Fruit fly (Drosophila melanogaster) whole organism, embryonic: ENCODE measurements around the gene CG6028.

Experiments used
- Atf3 ChIP-seq: fragments of 200-800 bp; sonication (Bioruptor generic); optimal IDR thresholded peaks from 3 replicates; lab custom pipeline; 2016; ENCODE audit warnings: missing biosample characterization, missing genetic modification characterization
- BtbVII ChIP-seq: fragments of 200-800 bp; sonication (Bioruptor generic); optimal IDR thresholded peaks from 3 replicates; lab custom pipeline; 2017; ENCODE audit warnings: missing biosample characterization, mild to moderate bottlenecking, missing genetic modification characterization
- CG10147 ChIP-seq: fragments of 200-800 bp; sonication (Bioruptor generic); optimal IDR thresholded peaks from 2 replicates; lab custom pipeline; 2019; ENCODE audit warnings: missing biosample characterization, mild to moderate bottlenecking, missing genetic modification characterization, moderate library complexity
- CG1024 ChIP-seq: fragments of 200-800 bp; sonication (Bioruptor generic); IDR thresholded peaks from 2 replicates; pipeline ENCODE4 v1.3.6; 2022; ENCODE audit warnings: missing biosample characterization, missing genetic modification characterization
- CG10565 ChIP-seq: fragments of 200-800 bp; sonication (Bioruptor generic); optimal IDR thresholded peaks from 3 replicates; lab custom pipeline; 2016; ENCODE audit warnings: missing biosample characterization, mild to moderate bottlenecking, missing genetic modification characterization
- CG12769 ChIP-seq: fragments of 200-800 bp; sonication (Bioruptor generic); optimal IDR thresholded peaks from 2 replicates; lab custom pipeline; 2019; ENCODE audit warnings: missing biosample characterization, mild to moderate bottlenecking, missing genetic modification characterization, moderate library complexity
- CG12942 ChIP-seq: fragments of 200-800 bp; sonication (Bioruptor generic); optimal IDR thresholded peaks from 3 replicates; lab custom pipeline; 2016; ENCODE audit warnings: missing biosample characterization, missing genetic modification characterization
- CG14860 ChIP-seq: fragments of 200-800 bp; sonication (Bioruptor generic); IDR thresholded peaks from 3 replicates; pipeline ENCODE4 v1.3.6; 2022; ENCODE audit warnings: missing biosample characterization, missing genetic modification characterization; ENCODE audit not compliant: partially characterized antibody
- CG15514 ChIP-seq: fragments of 200-800 bp; sonication (Bioruptor generic); optimal IDR thresholded peaks from 3 replicates; lab custom pipeline; 2017; ENCODE audit warnings: missing biosample characterization, missing genetic modification characterization, mild to moderate bottlenecking, moderate library complexity, missing genetic modification reagents
- CG15696 ChIP-seq: fragments of 200-800 bp; sonication (Bioruptor generic); optimal IDR thresholded peaks from 2 replicates; lab custom pipeline; 2019; ENCODE audit warnings: missing biosample characterization, mild to moderate bottlenecking, missing genetic modification characterization, moderate library complexity
- CG2129 ChIP-seq: fragments of 200-800 bp; sonication (Bioruptor generic); IDR thresholded peaks from 2 replicates; pipeline ENCODE4 v1.3.6; 2022; ENCODE audit warnings: missing biosample characterization, missing genetic modification characterization; ENCODE audit not compliant: partially characterized antibody
- CG2678 ChIP-seq: fragments of 200-800 bp; sonication (Bioruptor generic); optimal IDR thresholded peaks from 3 replicates; lab custom pipeline; 2019; ENCODE audit warnings: missing biosample characterization, mild to moderate bottlenecking, missing genetic modification characterization, moderate library complexity
- CG5180 ChIP-seq: fragments of 200-800 bp; sonication (Bioruptor generic); optimal IDR thresholded peaks from 3 replicates; lab custom pipeline; 2017; ENCODE audit warnings: missing biosample characterization, missing genetic modification characterization, mild to moderate bottlenecking, moderate library complexity, missing genetic modification reagents
- CG7963 ChIP-seq: fragments of 200-800 bp; sonication (Bioruptor generic); IDR thresholded peaks from 3 replicates; pipeline ENCODE4 v1.3.6; 2022; ENCODE audit warnings: missing biosample characterization, missing genetic modification characterization; ENCODE audit not compliant: partially characterized antibody
- D19B ChIP-seq: fragments of 200-800 bp; sonication (Bioruptor generic); optimal IDR thresholded peaks from 2 replicates; lab custom pipeline; 2017; ENCODE audit warnings: missing biosample characterization, mild to moderate bottlenecking, missing genetic modification characterization
- Dek ChIP-seq: fragments of 200-800 bp; sonication (Bioruptor generic); optimal IDR thresholded peaks from 3 replicates; lab custom pipeline; 2019; ENCODE audit warnings: missing biosample characterization, mild to moderate bottlenecking, missing genetic modification characterization, moderate library complexity
- Dip3 ChIP-seq: fragments of 200-800 bp; sonication (Bioruptor generic); optimal IDR thresholded peaks from 3 replicates; lab custom pipeline; 2016; ENCODE audit warnings: missing biosample characterization, missing genetic modification characterization
- Doc3 ChIP-seq: fragments of 200-800 bp; sonication (Bioruptor generic); IDR thresholded peaks from 3 replicates; pipeline ENCODE4 v1.3.6; 2022; ENCODE audit warnings: missing biosample characterization, missing genetic modification characterization; ENCODE audit not compliant: partially characterized antibody
- Ets97D ChIP-seq: fragments of 200-800 bp; sonication (Bioruptor generic); optimal IDR thresholded peaks from 3 replicates; lab custom pipeline; 2016; ENCODE audit warnings: missing biosample characterization, missing genetic modification characterization
- Fer3 ChIP-seq: fragments of 200-800 bp; sonication (Bioruptor generic); optimal IDR thresholded peaks from 2 replicates; lab custom pipeline; 2018; ENCODE audit warnings: missing biosample characterization, mild to moderate bottlenecking, missing genetic modification characterization, moderate library complexity
- NC2β ChIP-seq: fragments of 200-800 bp; sonication (Bioruptor generic); optimal IDR thresholded peaks from 2 replicates; lab custom pipeline; 2016; ENCODE audit warnings: missing biosample characterization, missing genetic modification characterization
- NK7.1 ChIP-seq: fragments of 200-800 bp; sonication (Bioruptor generic); optimal IDR thresholded peaks from 3 replicates; lab custom pipeline; 2016; ENCODE audit warnings: missing biosample characterization, missing genetic modification characterization
- Pdp1 ChIP-seq, 2 experiments: fragments of 200-800 bp; sonication (Bioruptor generic); optimal IDR thresholded peaks; 3 replicates each; lab custom pipeline; 2016; ENCODE audit warnings: missing biosample characterization in 2 of 2, missing genetic modification characterization in 2 of 2, mild to moderate bottlenecking in 1 of 2, moderate library complexity in 1 of 2
- Sry-δ ChIP-seq: fragments of 200-800 bp; sonication (Bioruptor generic); optimal IDR thresholded peaks from 2 replicates; lab custom pipeline; 2016; ENCODE audit warnings: missing biosample characterization, missing genetic modification characterization
- ab ChIP-seq: fragments of 200-800 bp; sonication (Bioruptor generic); optimal IDR thresholded peaks from 2 replicates; lab custom pipeline; 2016; ENCODE audit warnings: missing biosample characterization, missing genetic modification characterization
- ara ChIP-seq: fragments of 200-800 bp; sonication (Bioruptor generic); IDR thresholded peaks from 2 replicates; pipeline ENCODE4 v1.3.6; 2022; ENCODE audit warnings: missing biosample characterization, missing genetic modification characterization
- bcd ChIP-seq: fragments of 200-800 bp; sonication (Bioruptor generic); optimal IDR thresholded peaks from 2 replicates; lab custom pipeline; 2017; ENCODE audit warnings: missing biosample characterization, mild to moderate bottlenecking, missing genetic modification characterization
- bsh ChIP-seq, 2 experiments: fragments of 200-800 bp; sonication (Bioruptor generic); optimal IDR thresholded peaks; 2 replicates each; lab custom pipeline; 2017 to 2018; ENCODE audit warnings: mild to moderate bottlenecking in 2 of 2, missing biosample characterization in 2 of 2, missing genetic modification characterization in 2 of 2, moderate library complexity in 1 of 2
- chinmo ChIP-seq: fragments of 200-800 bp; sonication (Bioruptor generic); IDR thresholded peaks from 4 replicates; pipeline ENCODE4 v1.3.6; 2022; ENCODE audit warnings: missing biosample characterization, missing genetic modification characterization; ENCODE audit not compliant: partially characterized antibody
- crol ChIP-seq: fragments of 200-800 bp; sonication (Bioruptor generic); IDR thresholded peaks from 2 replicates; pipeline ENCODE4 v1.3.6; 2022; ENCODE audit warnings: missing biosample characterization, missing genetic modification characterization
- da ChIP-seq: fragments of 200-800 bp; sonication (Bioruptor generic); optimal IDR thresholded peaks from 2 replicates; lab custom pipeline; 2016; ENCODE audit warnings: missing biosample characterization, missing genetic modification characterization
- eyg ChIP-seq: fragments of 200-800 bp; sonication (Bioruptor generic); optimal IDR thresholded peaks from 3 replicates; lab custom pipeline; 2016; ENCODE audit warnings: missing biosample characterization, missing genetic modification characterization
- gce ChIP-seq: fragments of 200-800 bp; sonication (Bioruptor generic); IDR thresholded peaks from 3 replicates; pipeline ENCODE4 v1.3.6; 2022; ENCODE audit warnings: missing biosample characterization, missing genetic modification characterization
- jigr1 ChIP-seq: fragments of 200-800 bp; sonication (Bioruptor generic); IDR thresholded peaks from 3 replicates; pipeline ENCODE4 v1.3.6; 2022; ENCODE audit warnings: missing biosample characterization, missing genetic modification characterization
- lola ChIP-seq, 3 experiments: fragments of >200 bp in 2 of 3; fragments of 200-800 bp in 1 of 3; sonication (Bioruptor generic) in 1 of 3; optimal IDR thresholded peaks; 2 replicates each; lab custom pipeline; 2017 to 2019; ENCODE audit warnings: missing biosample characterization in 3 of 3, missing genetic modification characterization in 3 of 3, mild to moderate bottlenecking in 1 of 3, moderate library complexity in 1 of 3
- pfk ChIP-seq: fragments of 200-800 bp; sonication (Bioruptor generic); optimal IDR thresholded peaks from 2 replicates; lab custom pipeline; 2018; ENCODE audit warnings: missing biosample characterization, mild to moderate bottlenecking, missing genetic modification characterization, moderate library complexity
- ro ChIP-seq: fragments of 200-800 bp; sonication (Bioruptor generic); IDR thresholded peaks from 2 replicates; pipeline ENCODE4 v1.3.6; 2022; ENCODE audit warnings: missing biosample characterization, missing genetic modification characterization
- slp2 ChIP-seq: fragments of 200-800 bp; sonication (Bioruptor generic); optimal IDR thresholded peaks from 2 replicates; lab custom pipeline; 2016; ENCODE audit warnings: missing biosample characterization, missing genetic modification characterization
- sob ChIP-seq: fragments of 200-800 bp; sonication (Bioruptor generic); IDR thresholded peaks from 2 replicates; pipeline ENCODE4 v1.3.6; 2022; ENCODE audit warnings: missing biosample characterization, missing genetic modification characterization
- stwl ChIP-seq: fragments of 200-800 bp; sonication (Bioruptor generic); optimal IDR thresholded peaks from 3 replicates; lab custom pipeline; 2018; ENCODE audit warnings: missing biosample characterization, mild to moderate bottlenecking, missing genetic modification characterization, moderate library complexity
- tll ChIP-seq, 2 experiments: fragments of 200-800 bp in 1 of 2; fragments of >200 bp in 1 of 2; sonication (Bioruptor generic) in 1 of 2; optimal IDR thresholded peaks; 2 replicates each; lab custom pipeline; 2017 to 2019; ENCODE audit warnings: missing biosample characterization in 2 of 2, missing genetic modification characterization in 2 of 2, mild to moderate bottlenecking in 1 of 2, moderate library complexity in 1 of 2
- trh ChIP-seq: fragments of 200-800 bp; sonication (Bioruptor generic); optimal IDR thresholded peaks from 2 replicates; lab custom pipeline; 2016; ENCODE audit warnings: missing biosample characterization, missing genetic modification characterization
- ttk ChIP-seq: fragments of 200-800 bp; sonication (Bioruptor generic); IDR thresholded peaks from 2 replicates; pipeline ENCODE4 v2.1.2; 2022; ENCODE audit warnings: missing biosample characterization, missing genetic modification characterization
- tx ChIP-seq: fragments of 200-800 bp; sonication (Bioruptor generic); optimal IDR thresholded peaks from 2 replicates; lab custom pipeline; 2016; ENCODE audit warnings: missing biosample characterization, missing genetic modification characterization
- unc-4 ChIP-seq: fragments of 200-800 bp; sonication (Bioruptor generic); IDR thresholded peaks from 2 replicates; pipeline ENCODE4 v1.3.6; 2022; ENCODE audit warnings: missing biosample characterization, missing genetic modification characterization; ENCODE audit not compliant: partially characterized antibody
- vfl ChIP-seq: fragments of 200-800 bp; sonication (Bioruptor generic); optimal IDR thresholded peaks from 2 replicates; lab custom pipeline; 2016; ENCODE audit warnings: missing biosample characterization, missing genetic modification characterization
- vvl ChIP-seq: fragments of 200-800 bp; sonication (Bioruptor generic); IDR thresholded peaks from 2 replicates; pipeline ENCODE4 v1.3.6; 2022; ENCODE audit warnings: missing biosample characterization, missing genetic modification characterization
- zf30C ChIP-seq: fragments of 200-800 bp; sonication (Bioruptor generic); optimal IDR thresholded peaks from 3 replicates; lab custom pipeline; 2018; ENCODE audit warnings: missing biosample characterization, mild to moderate bottlenecking, missing genetic modification characterization

The CG6028 gene

DNA sequence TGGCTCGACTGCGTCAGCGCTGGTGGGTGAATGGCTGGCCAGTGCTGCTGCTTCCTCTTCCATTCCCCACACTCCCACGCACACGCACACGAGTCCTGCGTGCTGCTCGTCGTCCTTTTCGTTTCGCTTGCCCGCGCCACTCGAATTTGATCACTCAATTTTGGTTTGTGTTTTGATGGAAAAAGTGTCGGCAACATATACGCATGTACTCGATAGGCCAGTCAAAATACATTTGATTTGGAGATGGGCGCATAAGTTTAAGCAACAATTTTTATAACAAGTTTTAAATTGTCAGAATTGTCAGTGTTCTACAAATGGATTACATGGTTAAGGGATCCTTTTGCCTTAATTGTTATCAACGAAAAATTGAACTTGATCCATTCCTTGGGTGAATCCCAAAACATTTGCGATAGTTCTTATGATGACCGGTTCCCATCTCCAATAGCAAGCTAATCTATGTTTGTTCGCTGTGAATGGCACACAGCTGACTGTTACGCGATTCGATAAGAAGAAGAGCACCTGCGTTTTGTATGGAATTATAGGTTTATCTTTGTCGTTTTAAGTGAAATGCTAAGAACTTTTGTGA lies 2.2 kb downstream of the CG6028 start, which contains the start of the genes Mitofilin and mRpL35 (continued):
- TF ChIP-seq ro (GFP tag; lab: Robert Waterston, UW): no peak
- TF ChIP-seq tll (GFP tag; optimal IDR thresholded peaks at IDR 0.05; lab: Kevin White, UChicago): peak in 1 of 2 experiments; percentile 59
- no peak for TF ChIP-seq jigr1 (GFP tag; lab: Robert Waterston, UW)
- TF ChIP-seq CG12769 (tag; lab: Kevin White, UChicago): no peak
- peak; percentile 62 for TF ChIP-seq Dip3 (GFP tag; lab: Kevin White, UChicago)
- TF ChIP-seq pfk: no peak
- TF ChIP-seq Atf3: no peak
- peak; percentile 69 for TF ChIP-seq bcd
- TF ChIP-seq Fer3 (tag; lab: Kevin White, UChicago): no peak
- no peak for TF ChIP-seq zf30C (GFP tag; lab: Kevin White, UChicago)
- TF ChIP-seq BtbVII (GFP tag; lab: Kevin White, UChicago): no peak
- TF ChIP-seq CG10147 (GFP tag; lab: Kevin White, UChicago): no peak
- no peak for TF ChIP-seq ttk
- TF ChIP-seq CG15514 (GFP tag; lab: Kevin White, UChicago): no peak
- TF ChIP-seq CG7963 (GFP tag; lab: Robert Waterston, UW): 0 out of 3 replicates have a peak, but pooled peaks have one; percentile 22
- peak; percentile 4 for TF ChIP-seq CG12942 (GFP tag; lab: Kevin White, UChicago)
- peak; percentile 19 for TF ChIP-seq vfl
- TF ChIP-seq trh (GFP tag; lab: Kevin White, UChicago): no peak
- peak; percentile 41 for TF ChIP-seq stwl (tag; lab: Kevin White, UChicago)
- TF ChIP-seq Ets97D (GFP tag; lab: Kevin White, UChicago): peak; percentile 46
- TF ChIP-seq Doc3: 0 out of 3 replicates have a peak, but pooled peaks have one; percentile 37
- TF ChIP-seq CG10565 (GFP tag; lab: Kevin White, UChicago): no peak
- TF ChIP-seq NK7.1: peak; percentile 24
- TF ChIP-seq ara (GFP tag; lab: Robert Waterston, UW): no peak
- peak; percentile 55 for TF ChIP-seq tx (GFP tag; lab: Kevin White, UChicago)
- peak; percentile 62 to 98 for TF ChIP-seq Pdp1 (GFP tag; optimal IDR thresholded peaks at IDR 0.05; lab: Kevin White, UChicago)
- TF ChIP-seq da (GFP tag; lab: Kevin White, UChicago): no peak
- TF ChIP-seq CG1024 (GFP tag; lab: Robert Waterston, UW): no peak
- peak; percentile 62 for TF ChIP-seq unc-4 (GFP tag; lab: Robert Waterston, UW)
- peak; percentile 94 for TF ChIP-seq Sry-δ (GFP tag; lab: Kevin White, UChicago)
- 0 out of 4 replicates have a peak, but pooled peaks have one; percentile 34 for TF ChIP-seq chinmo (GFP tag; lab: Robert Waterston, UW)
- TF ChIP-seq crol (GFP tag; lab: Robert Waterston, UW): no peak
- TF ChIP-seq sob (GFP tag; lab: Robert Waterston, UW): no peak
- no peak for TF ChIP-seq D19B (GFP tag; lab: Kevin White, UChicago)
- no peak for TF ChIP-seq eyg (GFP tag; lab: Kevin White, UChicago)
- peak in 1 of 3 experiments; percentile 53 for TF ChIP-seq lola (GFP tag; optimal IDR thresholded peaks at IDR 0.05; lab: Kevin White, UChicago)
- TF ChIP-seq CG15696 (tag; lab: Kevin White, UChicago): no peak
- no peak for TF ChIP-seq bsh (GFP tag; optimal IDR thresholded peaks at IDR 0.05; lab: Kevin White, UChicago)
- TF ChIP-seq Dek (tag; lab: Kevin White, UChicago): peak; percentile 21
- TF ChIP-seq vvl (GFP tag; lab: Robert Waterston, UW): peak; percentile 47; the same call in 1 of the 2 replicates
- TF ChIP-seq ab (GFP tag; lab: Kevin White, UChicago): no peak
- TF ChIP-seq CG2678 (tag; lab: Kevin White, UChicago): no peak
- TF ChIP-seq CG14860: peak; percentile 42; the same call in 1 of the 3 replicates
- TF ChIP-seq gce (GFP tag; lab: Robert Waterston, UW): no peak
- TF ChIP-seq NC2β (GFP tag; lab: Kevin White, UChicago): peak; percentile 53
- no peak for TF ChIP-seq CG5180 (GFP tag; lab: Kevin White, UChicago)
- TF ChIP-seq slp2 (GFP tag; lab: Kevin White, UChicago): peak; percentile 33
- TF ChIP-seq CG2129 (GFP tag; lab: Robert Waterston, UW): no peak
